Fruit fly (Drosophila melanogaster) Kc167 (cell line): ENCODE measurements around the gene CG9135.

Source experiments
- h ChIP-seq: fragments of >200 bp; optimal IDR thresholded peaks from 3 replicates; lab custom pipeline; 2018; ENCODE audit warnings: missing external identifiers
- insv ChIP-seq: fragments of >200 bp; optimal IDR thresholded peaks from 3 replicates; lab custom pipeline; 2018; ENCODE audit warnings: missing external identifiers
- psq ChIP-seq: fragments of >200 bp; optimal IDR thresholded peaks from 2 replicates; lab custom pipeline; 2017; ENCODE audit warnings: missing external identifiers

- no peak for TF ChIP-seq h
- TF ChIP-seq psq (lab: Kevin White, UChicago), result no peak
- TF ChIP-seq insv, result no peak
These were observed 30.1 kb upstream of the CG9135 start, which contains the start of gene CG13996 for dm6 chr2L:6020535-6020934.
